Worm (Caenorhabditis elegans) whole organism, L2 larva: Measurements from ENCODE around the gene jmjd-3.1.

Experiments
- ama-1 ChIP-seq: fragments of 150-350 bp; optimal IDR thresholded peaks from 2 replicates; lab custom pipeline; 2018; ENCODE audit warnings: inconsistent platforms
- ceh-16 ChIP-seq: fragments of 150-350 bp; optimal IDR thresholded peaks from 2 replicates; lab custom pipeline; 2014; ENCODE audit warnings: missing biosample characterization, missing genetic modification characterization
- egl-27 ChIP-seq: sonication (generic microtip); optimal IDR thresholded peaks from 3 replicates; lab custom pipeline; 2017; ENCODE audit warnings: missing biosample characterization, missing genetic modification reagents, missing genetic modification characterization
- elt-1 ChIP-seq: fragments of 150-350 bp; optimal IDR thresholded peaks from 2 replicates; lab custom pipeline; 2014; ENCODE audit warnings: missing biosample characterization, missing genetic modification characterization
- gmeb-1 ChIP-seq: fragments of 150-350 bp; optimal IDR thresholded peaks from 2 replicates; lab custom pipeline; 2014; ENCODE audit warnings: missing biosample characterization, missing genetic modification characterization
- lin-11 ChIP-seq: fragments of 150-350 bp; sonication (generic microtip); optimal IDR thresholded peaks from 2 replicates; lab custom pipeline; 2014; ENCODE audit warnings: missing biosample characterization, missing genetic modification characterization, inconsistent platforms, mixed read lengths
- lin-13 ChIP-seq: fragments of 150-350 bp; optimal IDR thresholded peaks from 2 replicates; lab custom pipeline; 2014; ENCODE audit warnings: missing biosample characterization, missing genetic modification reagents, missing genetic modification characterization
- lin-39 ChIP-seq: fragments of 150-350 bp; optimal IDR thresholded peaks from 2 replicates; lab custom pipeline; 2014; ENCODE audit warnings: missing biosample characterization, missing genetic modification reagents, missing genetic modification characterization
- mab-5 ChIP-seq: fragments of 150-350 bp; optimal IDR thresholded peaks from 2 replicates; lab custom pipeline; 2014; ENCODE audit warnings: missing biosample characterization, missing genetic modification characterization
- unc-39 ChIP-seq: fragments of 150-350 bp; optimal IDR thresholded peaks from 2 replicates; lab custom pipeline; 2014; ENCODE audit warnings: missing biosample characterization, missing genetic modification characterization
- zag-1 ChIP-seq: fragments of 150-350 bp; optimal IDR thresholded peaks from 2 replicates; lab custom pipeline; 2014; ENCODE audit warnings: missing biosample characterization, missing genetic modification characterization

ce11 chrX:8581447-8581846 is 10.6 kb downstream of the jmjd-3.1 start, which contains the start of gene F18E9.8:
- TF ChIP-seq ama-1 (lab: Kevin White, UChicago) (no peak), lin-39 (no peak), elt-1 (no peak), lin-13 (GFP tag; lab: Kevin White, UChicago) (no peak), zag-1 (tag; lab: Kevin White, UChicago) (no peak), gmeb-1 (tag; lab: Kevin White, UChicago) (no peak), lin-11 (tag; lab: Kevin White, UChicago) (no peak), egl-27 (tag; lab: Kevin White, UChicago) (no peak), ceh-16 (no peak), mab-5 (tag; lab: Kevin White, UChicago) (no peak), unc-39 (tag; lab: Kevin White, UChicago) (no peak)
